Worm (Caenorhabditis elegans): ENCODE measurements around the gene cit-1.1.

ce11 chrIII:7972687-7973086 lies 36.9 kb downstream of the cit-1.1 start:
- no peak for TF ChIP-seq blmp-1 (tag; optimal IDR thresholded peaks at IDR 0.05)
- TF ChIP-seq tbx-8 (GFP tag; optimal IDR thresholded peaks at IDR 0.05), result no peak
- TF ChIP-seq lin-32 (GFP tag; optimal IDR thresholded peaks at IDR 0.05), result no peak
- TF ChIP-seq unc-62 (GFP tag; optimal IDR thresholded peaks at IDR 0.05), result no peak
- no peak for TF ChIP-seq unc-39 (tag; optimal IDR thresholded peaks at IDR 0.05)
- no peak for TF ChIP-seq mep-1 (tag; optimal IDR thresholded peaks at IDR 0.05)

Measured in whole organism, mixed stage, embryonic.